Fruit fly (Drosophila melanogaster): ENCODE measurements around the gene Nak.

Gene Nak

DNA sequence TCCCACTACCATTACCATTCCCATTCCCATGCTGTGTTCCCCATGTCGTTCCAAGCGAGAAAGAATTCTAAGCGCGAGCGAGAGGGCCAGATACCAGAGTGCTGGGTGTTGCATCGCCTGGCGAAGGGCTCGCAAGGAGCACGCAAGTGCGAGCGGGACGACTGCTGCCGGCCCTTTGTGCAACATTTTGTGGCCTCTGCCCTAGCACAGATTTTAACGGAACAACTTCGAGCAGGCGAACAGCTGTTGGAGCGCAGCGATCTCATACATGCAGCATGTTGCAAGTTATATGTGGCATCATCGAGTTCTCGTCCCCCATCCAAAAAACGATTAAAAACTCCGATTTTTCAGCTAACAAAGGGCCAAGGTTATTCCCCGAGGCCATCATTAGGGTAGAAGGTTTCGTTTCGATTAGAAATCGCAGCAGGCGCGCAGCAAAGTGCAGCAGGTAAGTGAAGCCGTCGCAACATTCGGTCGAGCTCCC is 21.0 kb downstream of the Nak start:
- no peak for TF ChIP-seq CG17801 (GFP tag; optimal IDR thresholded peaks at IDR 0.05; ENCODE audit: partially characterized antibody)

DNA sequence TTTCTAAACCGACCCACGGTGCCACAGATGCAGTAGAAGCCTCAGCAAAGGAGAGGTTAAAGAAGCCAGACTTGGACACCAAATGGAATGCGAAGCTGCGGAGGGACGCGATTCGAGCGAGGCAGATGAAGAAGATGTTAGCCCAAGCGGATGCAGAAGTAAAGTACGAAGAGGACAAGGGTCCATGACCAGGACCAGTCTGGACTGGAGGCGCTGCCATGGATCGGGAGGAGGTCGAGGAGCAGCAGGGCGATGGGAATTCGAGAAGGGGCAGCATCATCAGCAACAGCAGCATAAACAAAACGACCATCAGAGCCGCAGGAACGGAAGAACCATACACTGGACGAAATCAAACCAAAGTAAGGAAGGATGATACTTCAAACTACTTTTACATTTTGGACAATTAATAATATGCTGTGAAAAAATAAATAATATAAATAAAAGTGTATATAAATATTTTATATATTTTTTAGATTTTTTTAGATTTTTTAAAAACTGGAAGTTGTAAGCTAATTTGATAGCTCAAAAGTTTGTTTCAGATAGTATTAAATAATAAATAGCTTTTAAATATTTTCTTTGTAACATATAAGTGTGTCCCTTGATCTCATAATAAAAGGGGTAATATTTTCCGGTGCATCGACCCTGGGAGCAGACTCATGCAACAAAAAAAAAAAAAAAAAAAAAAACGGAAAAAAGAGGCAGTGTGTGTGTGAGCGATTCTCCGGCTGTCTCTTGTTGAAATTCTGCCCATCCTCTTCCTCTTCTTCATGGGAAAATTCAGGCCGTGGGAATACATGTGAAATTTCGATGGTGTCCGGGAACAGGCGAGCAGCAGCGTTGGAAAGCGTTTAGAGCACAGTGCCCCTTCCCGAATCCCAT is 21.7 kb downstream of the Nak start:
- no peak for TF ChIP-seq CG17801 (GFP tag; optimal IDR thresholded peaks at IDR 0.05; ENCODE audit: partially characterized antibody)

DNA sequence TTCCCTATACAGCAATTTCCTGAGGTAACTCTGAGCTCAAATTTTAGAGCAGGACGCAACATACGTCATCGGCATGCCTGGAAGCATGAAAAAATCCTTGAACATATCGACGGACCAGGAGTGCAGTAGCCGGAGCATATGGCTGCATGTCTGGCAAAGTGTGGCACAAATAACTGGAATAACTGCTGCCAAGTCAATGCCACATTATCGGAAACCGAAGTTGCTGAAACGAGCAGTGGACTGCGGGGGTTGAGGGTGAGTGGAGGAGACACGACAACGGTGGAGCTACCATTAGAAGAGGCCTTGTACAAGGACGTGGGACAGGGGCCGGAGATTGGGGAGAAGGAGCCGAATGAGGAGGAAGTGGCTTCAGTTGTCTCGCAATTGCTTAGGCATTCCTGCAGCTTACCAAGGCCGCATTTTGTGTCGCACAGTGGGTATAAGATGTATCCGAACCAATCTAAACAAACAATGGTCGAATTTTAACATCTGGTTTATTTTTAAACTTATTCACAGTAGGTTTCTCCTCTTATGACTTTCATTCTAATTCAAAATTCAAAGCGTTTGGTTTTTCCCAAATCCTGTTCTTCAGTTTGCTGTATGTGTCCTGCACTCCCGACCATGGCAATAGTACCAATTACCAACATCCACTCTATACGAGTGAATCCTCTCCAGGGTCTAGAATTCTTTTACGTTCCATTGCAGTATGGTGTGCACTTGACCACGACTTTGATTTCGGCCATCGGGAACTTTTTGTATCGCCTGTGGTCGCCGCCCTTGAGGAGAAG is 22.6 kb downstream of the Nak start, which contains the start of gene CG46304:
CG46304 (plus strand) TSS at position 541 of the 788 bp plus-strand sequence.
- no peak for TF ChIP-seq CG17801 (GFP tag; optimal IDR thresholded peaks at IDR 0.05; ENCODE audit: partially characterized antibody)

DNA sequence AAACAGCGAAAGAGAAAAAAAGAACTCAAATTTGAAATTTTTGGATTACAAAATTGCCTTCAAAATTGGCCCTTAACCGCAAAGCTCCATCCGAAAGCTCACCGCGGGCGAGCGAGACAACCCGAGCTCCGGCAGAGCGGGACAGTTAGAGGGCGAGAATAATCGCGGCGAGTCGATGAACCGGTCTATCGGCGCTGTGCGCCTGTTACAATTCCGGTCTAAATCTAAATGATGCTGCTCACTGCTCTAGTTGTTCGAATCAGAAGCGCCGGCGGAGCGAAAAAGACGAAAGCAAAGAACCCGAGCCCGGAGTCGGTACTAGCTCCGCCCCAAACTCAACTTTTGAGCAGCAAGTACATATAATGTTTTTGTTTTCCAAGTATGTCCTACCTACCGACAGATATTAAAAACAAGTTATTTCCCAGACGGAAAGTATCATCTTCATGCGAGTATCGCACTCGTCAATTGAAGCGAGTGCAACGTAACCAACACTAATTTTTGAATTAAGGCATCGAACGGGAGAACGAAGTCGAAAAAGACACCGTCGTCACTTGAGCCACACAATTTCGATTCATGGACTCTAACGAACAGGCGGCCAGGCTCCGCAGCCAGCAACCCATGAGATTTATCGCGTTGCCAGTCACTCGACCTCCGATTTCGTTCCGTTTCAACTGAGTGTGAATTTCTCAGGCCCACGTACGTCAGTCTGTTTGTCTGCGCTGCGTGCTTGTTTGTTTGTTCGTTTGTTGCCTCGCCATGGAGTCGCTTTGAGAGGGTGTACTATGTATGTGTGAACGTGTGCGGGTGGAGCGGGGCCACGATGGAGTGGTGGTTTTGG is 24.1 kb downstream of the Nak start:
- no peak for TF ChIP-seq CG17801 (GFP tag; optimal IDR thresholded peaks at IDR 0.05; ENCODE audit: partially characterized antibody)

DNA sequence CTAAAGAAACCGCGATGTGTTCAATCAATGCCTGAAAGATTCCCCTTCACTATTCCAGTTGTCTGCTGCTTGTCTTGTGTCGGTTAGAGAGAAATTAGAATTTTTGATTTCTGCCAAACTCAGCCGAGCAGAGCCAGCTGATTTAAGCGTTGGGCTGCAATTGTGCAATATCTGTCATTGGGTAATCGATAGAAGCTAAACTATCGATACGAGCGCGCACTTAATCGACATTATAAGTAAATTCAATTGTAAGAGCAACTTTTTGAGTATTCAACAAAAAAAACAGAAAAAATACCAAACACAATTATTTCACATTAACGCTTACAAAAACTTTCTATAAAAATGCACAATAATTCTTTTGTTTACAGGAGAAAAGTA is 24.8 kb downstream of the Nak start, which contains the start of gene ssp3:
ssp3 (minus strand) TSS at position 164 of the 378 bp plus-strand sequence.
- no peak for TF ChIP-seq CG17801 (GFP tag; optimal IDR thresholded peaks at IDR 0.05; ENCODE audit: partially characterized antibody)

DNA sequence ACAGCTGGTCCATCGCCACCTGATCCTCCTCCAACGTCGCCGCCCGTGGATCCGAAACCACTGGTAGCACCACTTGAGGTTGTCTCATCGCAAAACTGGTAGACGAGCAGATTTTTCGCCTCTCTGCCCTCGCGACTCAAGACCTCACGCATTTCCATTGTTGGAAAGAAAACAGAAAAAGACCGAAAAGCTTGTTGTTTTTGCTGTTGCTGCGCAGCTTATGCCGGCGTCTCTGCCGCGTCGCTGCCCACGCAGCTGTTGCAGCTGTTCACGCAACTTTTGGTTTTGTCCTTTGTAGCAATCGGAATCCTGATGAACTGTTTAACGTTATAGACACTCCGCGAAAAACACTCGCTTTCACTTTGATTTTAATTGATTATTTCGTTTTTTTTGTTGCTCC is 25.2 kb downstream of the Nak start:
- no peak for TF ChIP-seq CG17801 (GFP tag; optimal IDR thresholded peaks at IDR 0.05; ENCODE audit: partially characterized antibody)

DNA sequence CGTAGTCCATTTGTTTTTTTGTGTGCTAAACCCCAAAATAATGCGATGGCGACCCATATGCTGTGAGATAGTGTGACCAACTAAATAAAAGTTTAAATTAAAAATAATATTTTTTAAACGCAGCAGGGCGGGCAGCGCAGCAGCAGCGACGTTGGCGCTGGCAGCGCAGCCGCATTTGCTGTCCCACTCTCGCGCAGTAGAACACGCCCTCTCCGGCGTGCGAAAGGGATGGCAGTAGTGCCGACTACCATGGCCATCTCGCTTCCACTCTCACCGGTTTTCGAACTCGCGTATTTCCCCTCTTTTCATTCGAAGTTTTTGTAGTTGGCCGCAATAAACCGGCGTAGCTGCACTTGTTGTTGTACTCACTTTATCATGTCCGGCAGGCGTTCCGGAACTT is 32.5 kb downstream of the Nak start:
- peak; percentile 12 for TF ChIP-seq CG17801 (GFP tag; optimal IDR thresholded peaks at IDR 0.05; ENCODE audit: partially characterized antibody)

DNA sequence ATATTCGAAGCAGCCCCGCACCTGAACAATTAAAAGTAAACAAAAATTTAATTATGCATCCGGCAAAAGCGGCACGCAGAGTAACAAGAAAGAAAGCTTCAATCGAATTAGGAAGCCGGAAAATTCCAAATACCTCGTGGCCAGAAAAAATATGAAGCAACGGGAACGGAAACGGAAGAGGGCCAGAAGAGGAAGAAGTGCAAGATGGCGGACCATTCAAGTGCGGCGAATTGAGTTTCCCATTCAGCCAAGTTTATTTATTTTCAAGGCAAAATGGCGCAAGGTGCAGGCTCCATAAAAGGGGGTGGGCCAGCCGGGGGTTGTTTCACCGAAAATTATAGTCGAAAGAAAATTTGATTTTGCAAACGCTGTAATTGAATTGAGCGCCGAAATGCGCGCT is 34.0 kb downstream of the Nak start:
- no peak for TF ChIP-seq CG17801 (GFP tag; optimal IDR thresholded peaks at IDR 0.05; ENCODE audit: partially characterized antibody)

DNA sequence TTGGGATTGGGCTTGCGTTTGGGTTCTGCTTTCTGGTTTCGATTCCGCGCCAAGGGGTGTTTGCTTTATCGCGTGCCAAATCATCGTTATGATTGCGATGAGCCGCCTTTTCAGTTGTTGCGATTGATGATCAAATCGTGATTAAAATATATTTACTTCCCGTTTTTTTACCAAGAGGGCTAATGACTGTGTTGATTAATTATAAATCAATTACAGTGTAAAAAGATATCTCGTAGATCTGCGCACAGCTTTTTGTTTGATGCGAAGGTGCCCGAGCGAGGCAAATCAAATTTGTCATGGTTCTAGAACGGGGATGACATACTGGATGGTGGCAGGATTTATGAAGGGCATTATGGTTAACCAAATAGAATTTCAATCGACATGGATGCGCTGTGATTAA is 34.7 kb downstream of the Nak start:
- TF ChIP-seq CG17801 (GFP tag; optimal IDR thresholded peaks at IDR 0.05; ENCODE audit: partially characterized antibody): no peak

DNA sequence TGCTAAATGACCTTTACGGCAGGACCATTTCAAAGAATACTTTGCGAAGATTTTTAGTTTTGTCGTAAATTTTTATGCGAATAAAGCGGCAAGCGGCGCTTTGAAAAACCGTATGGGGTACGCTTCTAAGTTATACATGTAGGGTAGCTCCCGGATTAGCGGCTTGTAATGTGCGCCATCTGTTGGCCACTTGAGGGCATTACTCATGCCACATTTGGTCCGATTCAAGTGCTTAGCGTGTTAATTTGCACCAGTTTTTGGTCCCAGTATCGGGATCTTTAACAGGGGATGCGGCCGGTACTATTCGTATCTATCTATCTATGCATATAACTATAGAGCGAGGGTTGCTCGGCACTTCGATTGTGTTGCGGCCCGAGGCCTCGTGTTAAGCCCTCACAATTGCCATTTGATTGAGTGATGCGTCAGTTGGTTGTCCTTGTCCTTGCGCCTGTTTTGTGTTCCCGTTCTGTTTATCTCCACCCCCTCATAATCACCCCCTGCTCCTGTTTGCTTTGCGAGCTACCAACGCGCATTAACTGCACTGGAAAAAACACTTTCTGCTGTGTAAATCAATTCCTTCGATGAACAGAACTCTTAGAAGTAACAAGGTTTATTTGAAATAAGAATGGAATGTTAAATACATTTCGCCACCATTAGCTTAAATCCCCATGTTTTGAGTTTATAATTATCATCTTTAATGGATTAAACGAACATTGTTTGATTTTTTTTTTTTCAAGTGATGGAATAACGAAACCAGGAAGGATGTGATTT is 38.0 kb downstream of the Nak start:
- TF ChIP-seq CG17801 (GFP tag; optimal IDR thresholded peaks at IDR 0.05; ENCODE audit: partially characterized antibody): no peak

DNA sequence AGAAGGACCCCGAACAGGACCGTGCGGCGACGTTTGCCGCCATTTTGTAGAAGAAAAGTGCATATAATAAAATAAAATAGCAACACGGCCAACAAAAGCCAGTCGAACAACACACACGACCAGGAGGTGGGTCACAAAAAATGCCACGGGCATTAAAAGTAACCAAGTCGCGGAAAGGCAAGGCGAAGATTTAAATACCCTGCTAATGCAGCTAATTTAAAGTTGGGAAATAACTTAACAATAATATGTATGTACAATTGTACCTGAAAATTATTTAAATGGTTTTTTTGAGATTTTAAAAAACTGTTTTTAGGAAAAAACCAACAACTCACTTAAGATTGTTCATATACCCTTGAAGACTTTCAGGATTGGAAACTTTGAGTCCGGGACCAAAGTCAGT is 38.9 kb downstream of the Nak start:
- TF ChIP-seq CG17801 (GFP tag; optimal IDR thresholded peaks at IDR 0.05; ENCODE audit: partially characterized antibody): no peak

DNA sequence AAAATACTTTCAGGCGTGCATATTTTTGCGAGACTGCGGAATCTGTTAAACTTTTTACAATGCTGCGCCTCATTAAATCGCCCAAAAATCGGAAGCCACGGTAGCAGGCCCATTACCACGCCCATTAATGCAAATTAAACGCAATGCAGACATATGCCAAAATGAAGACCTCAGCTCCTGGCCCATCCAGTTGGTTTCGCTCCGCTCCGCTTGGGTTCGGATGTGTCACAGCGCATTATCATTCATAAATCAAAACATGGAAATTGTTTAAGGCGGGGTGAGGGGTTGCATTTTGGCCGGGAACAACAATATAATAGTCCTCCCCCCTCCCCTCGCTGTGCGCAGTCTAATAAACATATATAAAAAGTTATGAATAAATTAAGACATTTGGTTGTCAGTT is 40.7 kb downstream of the Nak start:
- no peak for TF ChIP-seq CG17801 (GFP tag; optimal IDR thresholded peaks at IDR 0.05; ENCODE audit: partially characterized antibody)

DNA sequence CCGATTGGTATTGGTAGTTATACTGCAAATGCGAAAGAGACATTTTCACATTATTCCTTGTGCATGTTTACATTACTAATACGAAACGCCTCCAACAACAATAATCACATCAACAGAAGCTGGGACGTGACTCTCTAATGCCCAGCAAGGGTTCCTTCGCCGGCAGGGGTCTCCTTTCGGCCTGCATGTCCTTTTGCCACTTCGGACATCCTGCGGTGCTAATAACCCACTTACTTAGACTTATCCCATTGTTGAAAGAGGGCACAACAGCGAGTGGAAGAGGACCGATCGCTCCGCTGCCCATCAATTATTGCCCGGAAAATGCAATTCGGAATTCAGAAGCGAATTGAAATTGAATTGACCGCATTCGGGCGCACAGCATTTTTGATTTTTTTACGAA is 42.6 kb downstream of the Nak start:
- TF ChIP-seq CG17801 (GFP tag; optimal IDR thresholded peaks at IDR 0.05; ENCODE audit: partially characterized antibody): no peak

DNA sequence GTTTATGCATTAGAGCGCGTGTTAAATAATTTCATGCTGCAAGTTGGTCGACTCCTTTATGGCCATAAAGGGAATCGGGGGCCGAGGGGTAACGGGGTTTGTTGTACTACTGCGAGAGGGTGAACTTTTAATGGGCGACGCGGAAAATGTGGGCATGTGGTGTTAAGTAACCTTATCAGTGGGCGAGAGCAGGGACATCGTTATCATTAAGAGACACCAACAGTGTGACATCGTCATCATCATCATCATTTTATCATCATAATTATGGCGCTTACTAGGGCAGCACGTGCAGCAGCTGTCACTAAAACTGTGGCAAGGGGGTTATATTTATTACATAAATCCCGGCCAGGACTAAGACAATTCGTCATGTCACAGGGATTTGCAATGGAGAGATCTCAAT is 43.2 kb downstream of the Nak start:
- TF ChIP-seq CG17801 (GFP tag; optimal IDR thresholded peaks at IDR 0.05; ENCODE audit: partially characterized antibody): no peak

All from ovary, adult (tissue).